Worm (Caenorhabditis elegans) whole organism, young adult: ENCODE data around the gene C41H7.2.

Source experiments
- Y56A3A.18 ChIP-seq: fragments of 200-800 bp; sonication (Bioruptor generic); IDR thresholded peaks from 2 replicates; pipeline ENCODE4 v1.3.6; 2022; ENCODE audit warnings: missing genetic modification reagents, missing genetic modification characterization, missing compliant biosample characterization
- ama-1 ChIP-seq, 3 experiments: fragments of 150-350 bp in 1 of 3; sonication (generic microtip) in 2 of 3; optimal IDR thresholded peaks; 2 replicates each; lab custom pipeline; 2014 to 2018; ENCODE audit warnings: missing biosample characterization in 2 of 3, missing genetic modification characterization in 2 of 3, missing genetic modification reagents in 2 of 3
- ceh-91 ChIP-seq: fragments of 200-800 bp; sonication (Bioruptor generic); IDR thresholded peaks from 2 replicates; pipeline ENCODE4 v1.3.6; 2022; ENCODE audit warnings: missing genetic modification reagents, missing genetic modification characterization, missing compliant biosample characterization
- him-1 ChIP-seq: sonication (generic microtip); optimal IDR thresholded peaks from 2 replicates; lab custom pipeline; 2016; ENCODE audit warnings: missing genotype, missing genetic modification reagents, missing genetic modification characterization, missing compliant biosample characterization
- hmg-20 ChIP-seq: fragments of 200-800 bp; sonication (Bioruptor generic); IDR thresholded peaks from 2 replicates; pipeline ENCODE4 v1.3.6; 2022; ENCODE audit warnings: missing genetic modification reagents, missing genetic modification characterization, missing compliant biosample characterization
- let-526 ChIP-seq: fragments of 200-800 bp; sonication (Bioruptor generic); IDR thresholded peaks from 2 replicates; pipeline ENCODE4 v1.3.6; 2022; ENCODE audit warnings: missing genetic modification reagents, missing genetic modification characterization, missing compliant biosample characterization
- mcd-1 ChIP-seq: fragments of 200-800 bp; sonication (Bioruptor generic); IDR thresholded peaks from 2 replicates; pipeline ENCODE4 v1.3.6; 2022; ENCODE audit warnings: missing genetic modification reagents, missing genetic modification characterization, missing compliant biosample characterization
- snpc-4 ChIP-seq, 5 experiments: fragments of 150-350 bp in 1 of 5; sonication (generic microtip) in 4 of 5; optimal IDR thresholded peaks; 2 replicates each; lab custom pipeline; 2014 to 2018; ENCODE audit warnings: missing genetic modification characterization in 5 of 5, missing biosample characterization in 3 of 5, antibody characterized with exemption in 2 of 5, mild to moderate bottlenecking in 2 of 5, missing compliant biosample characterization in 2 of 5, missing genotype in 2 of 5, moderate library complexity in 2 of 5, missing genetic modification reagents in 1 of 5
- ztf-26 ChIP-seq: sonication (generic microtip); optimal IDR thresholded peaks from 2 replicates; lab custom pipeline; 2017; ENCODE audit warnings: missing genetic modification characterization, missing compliant biosample characterization
- ztf-6 ChIP-seq: fragments of 200-800 bp; sonication (Bioruptor generic); IDR thresholded peaks from 2 replicates; pipeline ENCODE4 v1.3.6; 2022; ENCODE audit warnings: missing genetic modification reagents, missing genetic modification characterization, missing compliant biosample characterization

DNA sequence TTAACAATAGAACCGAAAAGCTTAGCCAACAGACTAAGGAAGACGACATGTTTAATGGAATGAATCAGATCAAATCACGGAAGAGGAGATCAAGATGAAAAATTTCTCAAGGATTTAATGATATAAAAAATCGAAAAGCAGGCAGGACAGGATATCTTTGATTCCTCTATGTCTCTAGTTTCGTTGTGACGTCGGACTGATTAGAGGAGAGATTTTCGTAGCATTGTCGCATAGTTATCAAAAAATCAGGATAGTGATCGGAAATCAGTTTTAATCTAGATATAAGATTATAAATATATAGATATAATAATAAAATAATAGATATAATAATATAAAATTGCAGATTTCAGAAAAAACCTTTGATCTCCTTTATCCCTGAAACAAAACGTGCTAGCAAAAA lies 28.7 kb downstream of the C41H7.2 start, which contains the start of gene B0454.8:
- TF ChIP-seq him-1 (tag; lab: Kevin White, UChicago) = no peak
- TF ChIP-seq Y56A3A.18 (GFP tag; lab: Robert Waterston, UW) = no peak
- TF ChIP-seq ama-1 (optimal IDR thresholded peaks at IDR 0.05; lab: Kevin White, UChicago) = no peak
- TF ChIP-seq ama-1 (GFP tag; optimal IDR thresholded peaks at IDR 0.05; lab: Kevin White, UChicago) = no peak
- TF ChIP-seq snpc-4 (GFP tag; optimal IDR thresholded peaks at IDR 0.05; lab: Kevin White, UChicago) = no peak
- TF ChIP-seq snpc-4 (tag; optimal IDR thresholded peaks at IDR 0.05; lab: Kevin White, UChicago) = no peak
- no peak for TF ChIP-seq let-526 (GFP tag; lab: Robert Waterston, UW)
- no peak for TF ChIP-seq ztf-26 (tag; lab: Kevin White, UChicago)
- TF ChIP-seq hmg-20 (GFP tag; lab: Robert Waterston, UW) = no peak
- no peak for TF ChIP-seq mcd-1 (GFP tag; lab: Robert Waterston, UW)
- no peak for TF ChIP-seq ztf-6 (GFP tag; lab: Robert Waterston, UW)
- no peak for TF ChIP-seq ceh-91
